Fruit fly (Drosophila melanogaster) whole organism, embryonic: ENCODE data around the gene CG3529.
A peak's percentile ranks its signal among the peaks of the same experiment; 100 is the strongest.

Experiments used
- CG15479 ChIP-seq: fragments of 200-800 bp; sonication (Bioruptor generic); optimal IDR thresholded peaks from 3 replicates; lab custom pipeline; 2019; ENCODE audit warnings: missing biosample characterization, mild to moderate bottlenecking, missing genetic modification characterization, moderate library complexity
- CG3163 ChIP-seq: fragments of 200-800 bp; sonication (Bioruptor generic); optimal IDR thresholded peaks from 3 replicates; lab custom pipeline; 2016; ENCODE audit warnings: missing biosample characterization, missing genetic modification characterization
- CG5953 ChIP-seq: fragments of 200-800 bp; sonication (Bioruptor generic); IDR thresholded peaks from 2 replicates; pipeline ENCODE4 v1.3.6; 2022; ENCODE audit warnings: missing biosample characterization, missing genetic modification characterization
- CG8089 ChIP-seq: fragments of 200-800 bp; sonication (Bioruptor generic); optimal IDR thresholded peaks from 3 replicates; lab custom pipeline; 2016; ENCODE audit warnings: missing biosample characterization, missing genetic modification characterization
- CG9797 ChIP-seq: fragments of 200-800 bp; sonication (Bioruptor generic); optimal IDR thresholded peaks from 3 replicates; lab custom pipeline; 2018; ENCODE audit warnings: missing biosample characterization, mild to moderate bottlenecking, missing genetic modification characterization
- Elba2 ChIP-seq: fragments of 200-800 bp; sonication (Bioruptor generic); optimal IDR thresholded peaks from 3 replicates; lab custom pipeline; 2016; ENCODE audit warnings: missing biosample characterization, missing genetic modification characterization
- Fer1 ChIP-seq: fragments of 200-800 bp; sonication (Bioruptor generic); optimal IDR thresholded peaks from 2 replicates; lab custom pipeline; 2017; ENCODE audit warnings: missing biosample characterization, mild to moderate bottlenecking, missing genetic modification characterization
- YL-1 ChIP-seq: fragments of 200-800 bp; sonication (Bioruptor generic); optimal IDR thresholded peaks from 3 replicates; lab custom pipeline; 2017; ENCODE audit warnings: missing biosample characterization, mild to moderate bottlenecking, missing genetic modification characterization
- dm ChIP-seq: fragments of 200-800 bp; sonication (Bioruptor generic); optimal IDR thresholded peaks from 3 replicates; lab custom pipeline; 2016; ENCODE audit warnings: missing biosample characterization, missing genetic modification characterization
- onecut ChIP-seq: fragments of 200-800 bp; sonication (Bioruptor generic); IDR thresholded peaks from 2 replicates; pipeline ENCODE4 v1.3.6; 2022; ENCODE audit warnings: missing biosample characterization, missing genetic modification characterization
- slou ChIP-seq: fragments of 200-800 bp; sonication (Bioruptor generic); optimal IDR thresholded peaks from 3 replicates; lab custom pipeline; 2016; ENCODE audit warnings: missing biosample characterization, missing genetic modification characterization

dm6 chr3L:9422135-9422534, 24.5 kb upstream of the CG3529 start:
- TF ChIP-seq CG3163 (GFP tag; lab: Kevin White, UChicago) (no peak), Elba2 (GFP tag; lab: Kevin White, UChicago) (no peak), YL-1 (no peak), slou (GFP tag; lab: Kevin White, UChicago) (no peak), CG8089 (GFP tag; lab: Kevin White, UChicago) (no peak), dm (no peak), CG15479 (GFP tag; lab: Kevin White, UChicago) (peak; percentile 59), Fer1 (no peak), CG5953 (GFP tag; lab: Robert Waterston, UW) (no peak), onecut (no peak), CG9797 (GFP tag; lab: Kevin White, UChicago) (no peak)
